Worm (Caenorhabditis elegans) whole organism, L2 larva: Measurements from ENCODE around the gene C52B9.10.

Experiments
- ama-1 ChIP-seq: fragments of 150-350 bp; optimal IDR thresholded peaks from 2 replicates; lab custom pipeline; 2018; ENCODE audit warnings: inconsistent platforms
- mab-5 ChIP-seq: fragments of 150-350 bp; optimal IDR thresholded peaks from 2 replicates; lab custom pipeline; 2014; ENCODE audit warnings: missing biosample characterization, missing genetic modification characterization
- nhr-237 ChIP-seq: fragments of 150-350 bp; optimal IDR thresholded peaks from 2 replicates; lab custom pipeline; 2014; ENCODE audit warnings: missing biosample characterization, missing genetic modification characterization
- nhr-25 ChIP-seq: fragments of 150-350 bp; sonication (generic microtip); optimal IDR thresholded peaks from 3 replicates; lab custom pipeline; 2014; ENCODE audit warnings: missing biosample characterization, missing genetic modification characterization
- nhr-77 ChIP-seq: fragments of 150-350 bp; optimal IDR thresholded peaks from 2 replicates; lab custom pipeline; 2014; ENCODE audit warnings: missing biosample characterization, missing genetic modification characterization
- snpc-4 ChIP-seq: fragments of 150-350 bp; optimal IDR thresholded peaks from 2 replicates; lab custom pipeline; 2014; ENCODE audit warnings: missing biosample characterization, missing genetic modification characterization

ce11 chrX:4274116-4274515, 402 bp downstream of the C52B9.10 start, which contains the start of gene mec-18:
- TF ChIP-seq snpc-4 (tag; lab: Kevin White, UChicago) (no peak), nhr-77 (tag; lab: Kevin White, UChicago) (no peak), mab-5 (tag; lab: Kevin White, UChicago) (no peak), nhr-25 (tag; lab: Kevin White, UChicago) (no peak), nhr-237 (tag; lab: Kevin White, UChicago) (no peak), ama-1 (no peak)
